Fruit fly (Drosophila melanogaster): ENCODE measurements around the gene htl.

Gene htl

dm6 chr3R:18021261-18021679 lies 31.5 kb downstream of the htl start, which contains the start of gene CG7785:
Gene CG7785 (plus strand): TSS chr3R:18021600.
- TF ChIP-seq usp (GFP tag; optimal IDR thresholded peaks at IDR 0.05) (no peak), psq (optimal IDR thresholded peaks at IDR 0.05) (no peak), Dll (optimal IDR thresholded peaks at IDR 0.05) (no peak), CG8478 (optimal IDR thresholded peaks at IDR 0.05) (no peak), EcR (GFP tag; optimal IDR thresholded peaks at IDR 0.05) (no peak), pan (optimal IDR thresholded peaks at IDR 0.05) (no peak)

- no peak for TF ChIP-seq Dll (optimal IDR thresholded peaks at IDR 0.05)
- TF ChIP-seq psq (optimal IDR thresholded peaks at IDR 0.05): no peak
- no peak for TF ChIP-seq pan (optimal IDR thresholded peaks at IDR 0.05)
- no peak for TF ChIP-seq EcR (GFP tag; optimal IDR thresholded peaks at IDR 0.05)
- TF ChIP-seq CG8478 (optimal IDR thresholded peaks at IDR 0.05): no peak
- no peak for TF ChIP-seq usp (GFP tag; optimal IDR thresholded peaks at IDR 0.05)
Observed at dm6 chr3R:18018828-18019461, 33.8 kb downstream of the htl start, which contains the start of gene DNaseII. Gene DNaseII (plus strand): TSS chr3R:18019375.

DNA sequence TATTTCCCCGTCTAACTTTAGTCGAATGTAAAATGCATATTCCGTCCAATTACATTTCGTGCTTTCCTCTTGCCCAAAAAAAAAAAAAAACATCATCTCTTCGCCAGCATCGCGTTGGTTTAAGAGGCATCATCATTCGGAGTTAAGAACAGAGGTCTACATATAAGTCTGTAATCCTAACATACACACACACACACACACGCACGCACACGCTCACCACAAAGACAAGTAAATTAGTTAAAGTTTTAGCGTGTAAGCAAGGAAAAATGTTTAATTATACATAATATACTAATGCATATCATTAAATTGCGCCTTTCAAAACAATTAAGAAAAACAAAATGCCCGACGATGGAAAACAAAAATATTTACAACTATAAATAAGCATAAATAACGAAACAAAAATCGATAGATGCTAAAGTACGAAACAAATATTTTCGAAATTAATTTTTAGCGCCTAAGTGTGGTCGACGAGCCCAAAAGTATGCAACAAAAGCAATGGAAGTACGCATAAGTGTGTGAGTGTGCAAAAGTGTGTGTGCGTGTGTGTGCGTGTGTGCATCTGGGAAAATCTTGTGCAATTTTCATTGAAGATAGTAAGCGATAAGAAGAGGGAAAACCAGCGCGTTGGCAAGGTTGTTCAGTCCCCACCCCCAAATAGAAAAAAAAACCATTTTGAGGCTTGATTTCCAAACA lies 36.9 kb downstream of the htl start:
- TF ChIP-seq Dll (optimal IDR thresholded peaks at IDR 0.05): no peak
- TF ChIP-seq EcR (GFP tag; optimal IDR thresholded peaks at IDR 0.05): no peak
- no peak for TF ChIP-seq CG8478 (optimal IDR thresholded peaks at IDR 0.05)
- TF ChIP-seq usp (GFP tag; optimal IDR thresholded peaks at IDR 0.05): no peak
- TF ChIP-seq psq (optimal IDR thresholded peaks at IDR 0.05): no peak
- no peak for TF ChIP-seq pan (optimal IDR thresholded peaks at IDR 0.05)

DNA sequence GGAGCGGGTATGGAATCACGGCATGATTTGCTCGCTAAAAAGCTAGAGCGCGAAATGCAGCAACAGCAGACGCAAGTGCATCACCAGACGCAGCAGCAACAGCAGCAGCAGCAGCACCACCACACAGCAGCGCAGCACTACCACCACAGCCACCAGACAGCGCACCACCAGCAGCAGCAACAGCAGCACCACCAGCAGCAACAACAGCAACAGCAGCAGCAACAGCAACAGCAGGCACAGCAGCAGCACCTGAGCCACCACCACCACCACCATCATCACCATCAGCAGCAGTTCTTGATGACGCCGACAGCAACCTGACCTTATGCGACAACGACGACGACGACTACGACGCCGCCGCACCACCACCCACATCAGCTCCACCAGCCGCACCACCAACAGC lies 39.6 kb downstream of the htl start:
- TF ChIP-seq CG8478 (optimal IDR thresholded peaks at IDR 0.05) (no peak), EcR (GFP tag; optimal IDR thresholded peaks at IDR 0.05) (no peak), Dll (optimal IDR thresholded peaks at IDR 0.05) (no peak), pan (optimal IDR thresholded peaks at IDR 0.05) (no peak), psq (optimal IDR thresholded peaks at IDR 0.05) (no peak), usp (GFP tag; optimal IDR thresholded peaks at IDR 0.05) (no peak)

DNA sequence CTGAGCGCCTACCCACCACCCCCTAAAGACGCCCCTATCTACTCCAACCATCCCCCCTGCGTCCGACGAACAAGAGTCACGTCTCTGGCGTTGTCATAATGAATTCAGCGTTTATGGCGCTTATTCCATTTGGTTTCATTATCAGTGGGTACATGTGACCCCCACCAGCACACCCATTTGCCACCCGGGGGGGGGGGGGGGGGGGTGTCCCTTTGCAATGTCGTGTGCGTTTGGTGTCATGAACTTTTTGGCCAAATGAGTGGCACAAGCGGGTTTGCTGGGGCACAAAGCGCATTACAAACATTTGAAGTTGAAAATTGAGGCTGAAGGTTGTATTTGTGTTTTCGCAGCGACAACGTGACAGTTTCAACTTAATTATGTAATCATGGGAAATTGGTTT lies 46.3 kb downstream of the htl start:
- no peak for TF ChIP-seq CG8478 (optimal IDR thresholded peaks at IDR 0.05)
- no peak for TF ChIP-seq Dll (optimal IDR thresholded peaks at IDR 0.05)
- no peak for TF ChIP-seq pan (optimal IDR thresholded peaks at IDR 0.05)

- no peak for TF ChIP-seq Dll (optimal IDR thresholded peaks at IDR 0.05)
- TF ChIP-seq pan (optimal IDR thresholded peaks at IDR 0.05): no peak
- no peak for TF ChIP-seq CG8478 (optimal IDR thresholded peaks at IDR 0.05)
Observed at dm6 chr3R:18004698-18005097, 48.1 kb downstream of the htl start.
